Worm (Caenorhabditis elegans): Measurements from ENCODE around the gene F55A11.7.
A peak's percentile ranks its signal among the peaks of the same experiment; 100 is the strongest.

Gene F55A11.7

DNA sequence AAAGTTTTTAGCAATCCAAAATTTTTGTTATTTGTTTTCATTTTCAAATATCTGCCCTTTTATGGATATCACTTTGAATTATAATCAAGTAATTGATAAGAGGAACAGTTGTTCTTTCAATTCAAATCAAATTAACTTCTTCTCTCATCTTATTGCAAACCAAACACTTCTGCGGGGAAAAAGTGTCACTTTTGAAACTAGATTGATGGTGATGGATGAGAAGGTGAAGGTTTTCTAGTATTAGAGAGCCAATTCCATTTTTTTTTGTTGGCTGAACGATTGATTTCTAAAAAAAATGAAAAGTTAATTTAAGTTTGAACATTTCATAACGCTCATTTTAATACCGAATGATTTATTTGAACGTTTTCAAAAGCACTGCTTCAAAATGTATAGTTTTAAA is 7.4 kb downstream of the F55A11.7 start:
- TF ChIP-seq aly-2 (tag; optimal IDR thresholded peaks at IDR 0.05) (no peak), ceh-82 (tag; optimal IDR thresholded peaks at IDR 0.05) (no peak), ceh-9 (tag; optimal IDR thresholded peaks at IDR 0.05) (no peak), nhr-11 (tag; optimal IDR thresholded peaks at IDR 0.05) (no peak), unc-62 (GFP tag; optimal IDR thresholded peaks at IDR 0.05) (peak; percentile 89), egl-27 (tag; optimal IDR thresholded peaks at IDR 0.05) (no peak)

DNA sequence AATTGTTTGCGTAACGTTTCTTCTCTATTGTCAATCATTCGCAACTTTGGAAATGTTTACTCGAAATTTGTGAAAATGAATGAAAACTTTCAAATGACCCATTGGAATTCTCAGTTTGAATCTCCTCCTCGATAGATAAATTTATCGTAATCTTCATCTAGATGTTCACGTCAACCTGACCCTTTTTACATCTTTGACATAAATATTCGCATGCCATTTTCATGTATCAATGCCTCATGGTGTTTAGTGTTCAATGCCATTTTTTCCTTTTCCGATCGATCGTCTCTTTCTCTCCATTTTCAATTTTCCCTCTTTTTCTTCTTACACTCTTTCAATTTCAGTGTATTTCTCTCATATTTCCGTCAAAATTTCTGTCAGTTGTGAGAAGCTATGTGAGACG is 7.9 kb downstream of the F55A11.7 start:
- TF ChIP-seq elt-1 (tag; optimal IDR thresholded peaks at IDR 0.05): peak; percentile 95
- TF ChIP-seq nhr-25 (tag; optimal IDR thresholded peaks at IDR 0.05): peak; percentile 73
- TF ChIP-seq nhr-28 (tag; optimal IDR thresholded peaks at IDR 0.05): no peak
- no peak for TF ChIP-seq lin-15B (tag; optimal IDR thresholded peaks at IDR 0.05)
- peak; percentile 51 for TF ChIP-seq nhr-23 (tag; optimal IDR thresholded peaks at IDR 0.05)

DNA sequence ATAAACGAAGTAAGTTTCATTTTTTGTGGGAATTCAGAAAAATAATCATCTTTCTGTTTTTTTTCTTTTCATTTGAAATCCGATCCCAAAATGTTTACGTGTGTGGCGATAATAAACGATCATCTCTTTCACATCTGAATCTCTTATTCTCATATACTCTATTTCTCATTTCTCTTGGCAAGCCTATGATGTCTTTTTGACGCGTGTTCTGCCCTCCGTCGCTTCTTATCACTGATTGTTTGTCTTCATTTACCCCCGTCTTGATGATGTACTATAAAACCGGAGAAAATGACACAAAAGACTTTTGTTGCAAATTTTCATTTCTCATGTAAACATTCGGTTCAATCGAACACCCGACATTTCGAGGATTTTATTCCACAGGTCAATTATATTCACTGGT is 9.4 kb downstream of the F55A11.7 start:
- peak; percentile 6 for TF ChIP-seq pha-4 (tag; optimal IDR thresholded peaks at IDR 0.05)
- peak; percentile 47 for TF ChIP-seq egl-5 (tag; optimal IDR thresholded peaks at IDR 0.05)
- peak in 1 of 3 experiments; percentile 42 for TF ChIP-seq elt-3 (tag; optimal IDR thresholded peaks at IDR 0.05)
- TF ChIP-seq pqm-1 (tag; optimal IDR thresholded peaks at IDR 0.05): peak; percentile 13
- no peak for TF ChIP-seq mdl-1 (tag; optimal IDR thresholded peaks at IDR 0.05)
- TF ChIP-seq ceh-9 (tag; optimal IDR thresholded peaks at IDR 0.05): no peak
- no peak for TF ChIP-seq nhr-28 (tag; optimal IDR thresholded peaks at IDR 0.05)
- TF ChIP-seq elt-2 (tag; optimal IDR thresholded peaks at IDR 0.05): peak; percentile 62
- peak; percentile 19 for TF ChIP-seq nfya-1 (tag; optimal IDR thresholded peaks at IDR 0.05; ENCODE audit: insufficient read depth)

DNA sequence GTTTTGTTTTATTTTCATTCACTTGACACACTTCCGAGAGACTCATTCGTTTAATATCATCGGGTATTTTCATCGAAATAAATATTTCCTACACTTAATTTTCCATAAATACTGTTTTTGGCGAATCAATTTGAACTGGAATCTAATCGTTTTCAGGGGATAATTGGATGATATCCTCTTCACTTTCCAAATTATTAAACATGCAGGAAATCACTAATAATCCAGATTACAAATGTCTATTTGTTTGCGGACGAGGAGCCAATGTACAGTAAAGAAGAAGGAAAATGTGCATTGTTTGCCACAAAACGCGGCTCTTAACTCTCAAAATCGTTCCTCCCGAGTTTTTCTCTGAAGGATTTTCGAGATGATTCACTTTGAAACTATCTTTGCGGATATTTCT is 10.7 kb downstream of the F55A11.7 start, which contains the start of gene F55A11.6:
Gene F55A11.6, plus strand, starts transcription at position 301 of the 400 bp plus-strand sequence.
- no peak for TF ChIP-seq ZK546.5 (tag; optimal IDR thresholded peaks at IDR 0.05)
- no peak for TF ChIP-seq mml-1 (tag; optimal IDR thresholded peaks at IDR 0.05)
- TF ChIP-seq ztf-11 (tag; optimal IDR thresholded peaks at IDR 0.05): no peak
- no peak for TF ChIP-seq elt-1 (tag; optimal IDR thresholded peaks at IDR 0.05)
- TF ChIP-seq ama-1 (optimal IDR thresholded peaks at IDR 0.05): no peak
- TF ChIP-seq elt-3 (tag; optimal IDR thresholded peaks at IDR 0.05): no peak
- TF ChIP-seq daf-12 (tag; optimal IDR thresholded peaks at IDR 0.05): no peak
- no peak for TF ChIP-seq nhr-23 (tag; optimal IDR thresholded peaks at IDR 0.05)
- TF ChIP-seq fkh-10 (GFP tag; optimal IDR thresholded peaks at IDR 0.05): no peak
- no peak for TF ChIP-seq nhr-77 (tag; optimal IDR thresholded peaks at IDR 0.05)
- TF ChIP-seq ztf-4 (tag; optimal IDR thresholded peaks at IDR 0.05): no peak
- TF ChIP-seq ceh-16 (tag; optimal IDR thresholded peaks at IDR 0.05): no peak
- TF ChIP-seq elt-2 (tag; optimal IDR thresholded peaks at IDR 0.05): no peak
- TF ChIP-seq ceh-9 (tag; optimal IDR thresholded peaks at IDR 0.05): no peak
- TF ChIP-seq egl-5 (tag; optimal IDR thresholded peaks at IDR 0.05): no peak
- no peak for TF ChIP-seq lin-15B (tag; optimal IDR thresholded peaks at IDR 0.05)
- TF ChIP-seq zag-1 (tag; optimal IDR thresholded peaks at IDR 0.05): no peak
- TF ChIP-seq nhr-43 (tag; optimal IDR thresholded peaks at IDR 0.05; ENCODE audit: poor library complexity, severe bottlenecking): no peak

DNA sequence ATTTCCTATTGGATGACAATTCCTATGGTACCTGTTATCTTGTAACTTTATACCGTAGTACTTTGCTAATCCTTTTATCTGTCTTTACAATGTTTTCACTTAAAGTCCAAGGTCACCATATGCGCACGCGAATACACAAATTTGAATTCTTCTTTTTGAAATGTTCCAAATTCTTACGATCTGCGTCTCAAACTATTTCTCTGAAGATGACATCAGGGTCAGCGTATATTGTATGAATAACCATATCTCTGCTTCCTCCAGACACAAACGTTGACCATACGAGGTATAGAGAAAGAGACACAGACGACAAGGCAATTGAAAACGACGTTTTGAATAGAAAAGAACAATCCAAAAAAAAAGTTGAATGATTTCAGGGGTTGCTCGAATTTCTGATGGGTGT is 13.3 kb downstream of the F55A11.7 start:
- TF ChIP-seq pha-4 (tag; optimal IDR thresholded peaks at IDR 0.05) (no peak), nhr-23 (tag; optimal IDR thresholded peaks at IDR 0.05) (peak; percentile 62), elt-2 (tag; optimal IDR thresholded peaks at IDR 0.05) (peak; percentile 8), nhr-25 (tag; optimal IDR thresholded peaks at IDR 0.05) (peak; percentile 44)

DNA sequence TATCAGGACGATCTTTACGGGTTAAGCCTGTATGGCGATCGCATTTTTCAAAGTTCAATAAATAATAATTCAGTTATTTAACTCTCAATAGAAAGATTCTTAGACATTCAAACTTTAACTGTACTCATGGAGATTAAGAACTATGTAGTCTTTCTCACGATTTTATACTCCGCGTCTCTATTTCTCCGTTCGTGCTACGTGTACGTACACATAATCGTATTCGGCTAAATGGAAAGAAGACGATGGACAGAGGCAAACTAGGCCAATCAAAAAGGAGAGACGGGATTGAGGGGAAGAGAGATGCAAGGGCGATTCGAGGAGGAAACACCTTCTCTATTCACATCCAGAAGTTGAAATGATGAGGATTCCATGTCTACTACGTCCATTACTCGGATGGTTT is 13.8 kb downstream of the F55A11.7 start, which contains the start of gene bus-18:
Gene bus-18, plus strand, starts transcription at position 301 of the 400 bp plus-strand sequence.
- no peak for TF ChIP-seq ztf-11 (tag; optimal IDR thresholded peaks at IDR 0.05)
- peak; percentile 47 for TF ChIP-seq nhr-23 (tag; optimal IDR thresholded peaks at IDR 0.05)

DNA sequence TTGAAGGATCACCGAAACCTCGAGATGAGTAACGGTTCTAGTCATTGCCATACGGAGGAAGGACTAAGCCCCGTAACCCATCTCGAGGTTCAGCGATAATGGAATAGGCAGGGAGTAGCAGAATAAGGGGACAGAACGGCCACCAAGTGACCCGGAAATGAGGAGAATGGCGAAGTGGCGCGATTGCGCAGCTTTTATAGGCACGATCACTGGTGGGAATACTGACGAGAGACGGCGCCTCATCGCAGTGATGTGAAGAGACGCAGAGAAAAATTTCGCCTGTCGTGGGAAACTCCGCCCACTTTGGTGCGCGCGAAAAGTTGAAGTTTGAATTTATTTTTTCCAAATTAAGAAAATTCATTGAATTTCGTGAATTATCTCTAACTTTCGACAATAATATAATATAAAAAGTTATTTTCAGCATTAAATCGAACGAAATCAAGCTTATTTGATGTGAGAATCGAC is 17.2 kb downstream of the F55A11.7 start, which contains the start of gene F55A11.4:
Gene F55A11.4, plus strand, starts transcription at position 415 of the 465 bp plus-strand sequence.
- TF ChIP-seq pha-4 (tag; optimal IDR thresholded peaks at IDR 0.05) (no peak), unc-39 (tag; optimal IDR thresholded peaks at IDR 0.05) (no peak), eor-1 (tag; optimal IDR thresholded peaks at IDR 0.05) (no peak), pqm-1 (tag; optimal IDR thresholded peaks at IDR 0.05) (no peak), sea-2 (GFP tag; optimal IDR thresholded peaks at IDR 0.05) (no peak), ZK546.5 (tag; optimal IDR thresholded peaks at IDR 0.05) (no peak), fkh-10 (GFP tag; optimal IDR thresholded peaks at IDR 0.05) (no peak), nhr-237 (tag; optimal IDR thresholded peaks at IDR 0.05) (no peak), lin-15B (tag; optimal IDR thresholded peaks at IDR 0.05) (no peak), mml-1 (tag; optimal IDR thresholded peaks at IDR 0.05) (no peak), egl-5 (tag; optimal IDR thresholded peaks at IDR 0.05) (no peak), elt-1 (tag; optimal IDR thresholded peaks at IDR 0.05) (no peak)

All from whole organism, L3 larva.